Worm (Caenorhabditis elegans) whole organism, mixed stage, embryonic: ENCODE data around the gene unc-79.

Experiments used
- blmp-1 ChIP-seq: fragments of 150-350 bp; optimal IDR thresholded peaks from 2 replicates; lab custom pipeline; 2014; ENCODE audit warnings: missing biosample characterization, missing genetic modification characterization
- ceh-83 ChIP-seq: fragments of 200-800 bp; sonication (Bioruptor generic); optimal IDR thresholded peaks from 2 replicates; lab custom pipeline; 2018; ENCODE audit warnings: mild to moderate bottlenecking, missing genetic modification characterization, missing compliant biosample characterization
- drap-1 ChIP-seq: fragments of 200-800 bp; sonication (Bioruptor generic); optimal IDR thresholded peaks from 3 replicates; lab custom pipeline; 2018; ENCODE audit warnings: mild to moderate bottlenecking, missing genetic modification characterization, missing compliant biosample characterization
- elt-3 ChIP-seq: fragments of 150-350 bp; optimal IDR thresholded peaks from 2 replicates; lab custom pipeline; 2014; ENCODE audit warnings: missing biosample characterization, missing genetic modification characterization
- lsy-2 ChIP-seq: fragments of 150-350 bp; optimal IDR thresholded peaks from 2 replicates; lab custom pipeline; 2014; ENCODE audit warnings: missing biosample characterization, missing genetic modification characterization
- nhr-12 ChIP-seq: fragments of 150-350 bp; optimal IDR thresholded peaks from 2 replicates; lab custom pipeline; 2014; ENCODE audit warnings: missing biosample characterization, missing genetic modification characterization
- nhr-28 ChIP-seq: fragments of 150-350 bp; optimal IDR thresholded peaks from 2 replicates; lab custom pipeline; 2014; ENCODE audit warnings: missing biosample characterization, missing genetic modification characterization
- nhr-76 ChIP-seq: sonication (generic microtip); optimal IDR thresholded peaks from 2 replicates; lab custom pipeline; 2017; ENCODE audit warnings: missing biosample characterization, missing genetic modification characterization
- unc-120 ChIP-seq: sonication (generic microtip); optimal IDR thresholded peaks from 2 replicates; lab custom pipeline; 2017; ENCODE audit warnings: missing genetic modification characterization, missing compliant biosample characterization; ENCODE audit not compliant: poor library complexity, severe bottlenecking
- unc-62 ChIP-seq: fragments of 150-350 bp; optimal IDR thresholded peaks from 2 replicates; lab custom pipeline; 2014; ENCODE audit warnings: missing biosample characterization, missing genetic modification reagents, missing genetic modification characterization

DNA sequence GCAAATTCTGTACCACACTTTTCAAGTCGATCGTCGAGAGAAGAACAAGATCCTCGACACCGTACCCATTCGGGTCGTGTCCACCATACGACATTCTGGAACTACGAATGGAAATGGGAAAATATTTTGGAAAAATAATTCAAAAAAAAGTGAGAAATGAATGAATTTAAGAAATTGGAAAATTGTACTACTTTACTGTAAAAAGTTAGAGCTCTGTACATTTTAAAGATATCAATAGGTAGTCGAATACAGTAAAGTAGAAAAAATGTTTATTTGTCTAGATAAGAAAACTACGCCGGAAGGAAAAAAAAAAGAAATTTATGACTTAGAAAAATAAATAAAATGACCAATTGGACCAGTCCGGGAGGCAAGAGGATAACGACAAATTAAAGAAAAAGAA is 29.7 kb upstream of the unc-79 start, which contains the start of gene hum-5:
- no peak for TF ChIP-seq nhr-12 (tag; lab: Kevin White, UChicago)
- no peak for TF ChIP-seq lsy-2 (tag; lab: Kevin White, UChicago)
- TF ChIP-seq blmp-1: no peak
- no peak for TF ChIP-seq drap-1 (GFP tag; lab: Kevin White, UChicago)
- TF ChIP-seq unc-120 (tag; lab: Kevin White, UChicago): no peak
- no peak for TF ChIP-seq elt-3 (tag; lab: Kevin White, UChicago)
- TF ChIP-seq nhr-28: no peak
- no peak for TF ChIP-seq unc-62 (GFP tag; lab: Kevin White, UChicago)
- TF ChIP-seq nhr-76 (tag; lab: Kevin White, UChicago): no peak
- no peak for TF ChIP-seq ceh-83 (GFP tag; lab: Kevin White, UChicago)
